Worm (Caenorhabditis elegans) whole organism, midembryonic: ENCODE results near the gene ttr-20.
"Not testable (repeated sequence)": the region's sequence is repeated elsewhere in the genome, so short reads cannot be mapped to it uniquely, and the experiment has no call there.

Experiments used
- T22C8.4 ChIP-seq: fragments of 200-800 bp; sonication (Bioruptor generic); IDR thresholded peaks from 2 replicates; pipeline ENCODE4 v1.3.6; 2022; ENCODE audit warnings: missing genetic modification characterization, missing compliant biosample characterization
- cog-1 ChIP-seq: sonication (generic microtip); optimal IDR thresholded peaks from 2 replicates; lab custom pipeline; 2016; ENCODE audit warnings: missing genetic modification characterization, missing compliant biosample characterization
- flt-1 ChIP-seq: fragments of 200-800 bp; sonication (Bioruptor generic); IDR thresholded peaks from 2 replicates; pipeline ENCODE4 v1.3.6; 2022; ENCODE audit warnings: missing genetic modification characterization, missing compliant biosample characterization
- klf-2 ChIP-seq: fragments of 200-800 bp; sonication (Bioruptor generic); conservative IDR thresholded peaks from 2 replicates; pipeline ENCODE4 v1.3.6; 2022; ENCODE audit warnings: missing genetic modification reagents, missing genetic modification characterization, missing compliant biosample characterization
- med-1 ChIP-seq: sonication (generic microtip); optimal IDR thresholded peaks from 2 replicates; lab custom pipeline; 2017; ENCODE audit warnings: missing genetic modification characterization, mild to moderate bottlenecking, missing compliant biosample characterization, antibody characterized with exemption, missing genetic modification reagents; ENCODE audit not compliant: insufficient read depth
- ref-1 ChIP-seq: fragments of 200-800 bp; sonication (Bioruptor generic); conservative IDR thresholded peaks from 2 replicates; pipeline ENCODE4 v1.3.6; 2022; ENCODE audit warnings: missing genetic modification reagents, missing genetic modification characterization, missing compliant biosample characterization
- tab-1 ChIP-seq: fragments of 200-800 bp; sonication (Bioruptor generic); IDR thresholded peaks from 2 replicates; pipeline ENCODE4 v1.3.6; 2022; ENCODE audit warnings: missing genetic modification characterization, missing compliant biosample characterization
- ztf-23 ChIP-seq: fragments of 200-800 bp; sonication (Bioruptor generic); IDR thresholded peaks from 2 replicates; pipeline ENCODE4 v1.3.6; 2022; ENCODE audit warnings: missing genetic modification reagents, missing genetic modification characterization, missing compliant biosample characterization
- ztf-29 ChIP-seq: fragments of 200-800 bp; sonication (Bioruptor generic); IDR thresholded peaks from 2 replicates; pipeline ENCODE4 v1.3.6; 2022; ENCODE audit warnings: missing genetic modification reagents, missing genetic modification characterization, missing compliant biosample characterization

ttr-20 gene

ce11 chrIV:4246493-4246892, at the start of gene ttr-20:
TSS of gene ttr-20 (plus strand) at chrIV:4246793.
- no peak for TF ChIP-seq med-1
- no peak for TF ChIP-seq flt-1 (GFP tag; lab: Robert Waterston, UW)
- TF ChIP-seq ztf-29 (GFP tag; lab: Robert Waterston, UW), result no peak
- TF ChIP-seq klf-2 (GFP tag; lab: Robert Waterston, UW), result no peak
- no peak for TF ChIP-seq tab-1
- no peak for TF ChIP-seq ref-1 (GFP tag; lab: Robert Waterston, UW)
- no peak for TF ChIP-seq T22C8.4 (GFP tag; lab: Robert Waterston, UW)
- TF ChIP-seq ztf-23 (GFP tag; lab: Robert Waterston, UW), result no peak
- TF ChIP-seq cog-1 (tag; lab: Kevin White, UChicago), result no peak

ce11 chrIV:4197167-4197566, 49.4 kb upstream of the ttr-20 start, which contains the start of gene cyp-25A6:
TSS of gene cyp-25A6 (plus strand) at chrIV:4197467.
- TF ChIP-seq T22C8.4 (GFP tag; lab: Robert Waterston, UW); ref-1 (GFP tag; lab: Robert Waterston, UW); tab-1: not testable (repeated sequence)

- TF ChIP-seq cog-1 (tag; lab: Kevin White, UChicago), result no peak
- no peak for TF ChIP-seq ztf-23 (GFP tag; lab: Robert Waterston, UW)
- TF ChIP-seq tab-1, result no peak
- no peak for TF ChIP-seq T22C8.4 (GFP tag; lab: Robert Waterston, UW)
- no peak for TF ChIP-seq ztf-29 (GFP tag; lab: Robert Waterston, UW)
- TF ChIP-seq ref-1 (GFP tag; lab: Robert Waterston, UW), result no peak
- TF ChIP-seq flt-1 (GFP tag; lab: Robert Waterston, UW), result no peak
- no peak for TF ChIP-seq med-1
These were observed 42.3 kb upstream of the ttr-20 start, which contains the start of gene pax-2 for ce11 chrIV:4204275-4204674. TSS of gene pax-2 (minus strand) at chrIV:4204375.

ce11 chrIV:4207088-4207487, 39.5 kb upstream of the ttr-20 start, which contains the start of gene osgn-1:
TSS of gene osgn-1 (plus strand) at chrIV:4207388.
- TF ChIP-seq ref-1 (GFP tag; lab: Robert Waterston, UW), result no peak

- TF ChIP-seq ztf-23 (GFP tag; lab: Robert Waterston, UW) (no peak), med-1 (no peak), cog-1 (tag; lab: Kevin White, UChicago) (no peak), klf-2 (GFP tag; lab: Robert Waterston, UW) (no peak), T22C8.4 (GFP tag; lab: Robert Waterston, UW) (no peak), flt-1 (GFP tag; lab: Robert Waterston, UW) (no peak), ref-1 (GFP tag; lab: Robert Waterston, UW) (no peak), tab-1 (no peak), ztf-29 (GFP tag; lab: Robert Waterston, UW) (no peak)
These were observed 37.5 kb upstream of the ttr-20 start for ce11 chrIV:4209084-4209483.

- no peak for TF ChIP-seq klf-2 (GFP tag; lab: Robert Waterston, UW)
- TF ChIP-seq ref-1 (GFP tag; lab: Robert Waterston, UW), result no peak
- TF ChIP-seq ztf-23 (GFP tag; lab: Robert Waterston, UW), result no peak
- TF ChIP-seq cog-1 (tag; lab: Kevin White, UChicago), result no peak
- TF ChIP-seq T22C8.4 (GFP tag; lab: Robert Waterston, UW), result no peak
- no peak for TF ChIP-seq med-1
- TF ChIP-seq flt-1 (GFP tag; lab: Robert Waterston, UW), result no peak
- TF ChIP-seq ztf-29 (GFP tag; lab: Robert Waterston, UW), result no peak
- TF ChIP-seq tab-1, result no peak
These were observed 35.7 kb upstream of the ttr-20 start for ce11 chrIV:4210868-4211267.

- TF ChIP-seq T22C8.4 (GFP tag; lab: Robert Waterston, UW), result no peak
- no peak for TF ChIP-seq klf-2 (GFP tag; lab: Robert Waterston, UW)
- no peak for TF ChIP-seq med-1
- TF ChIP-seq ref-1 (GFP tag; lab: Robert Waterston, UW), result no peak
- no peak for TF ChIP-seq tab-1
- TF ChIP-seq flt-1 (GFP tag; lab: Robert Waterston, UW), result no peak
- no peak for TF ChIP-seq cog-1 (tag; lab: Kevin White, UChicago)
- no peak for TF ChIP-seq ztf-29 (GFP tag; lab: Robert Waterston, UW)
- TF ChIP-seq ztf-23 (GFP tag; lab: Robert Waterston, UW), result no peak
These were observed 33.9 kb upstream of the ttr-20 start for ce11 chrIV:4212733-4213132.

- TF ChIP-seq klf-2 (GFP tag; lab: Robert Waterston, UW), result no peak
- TF ChIP-seq cog-1 (tag; lab: Kevin White, UChicago), result no peak
- TF ChIP-seq ref-1 (GFP tag; lab: Robert Waterston, UW), result no peak
These were observed 31.2 kb upstream of the ttr-20 start for ce11 chrIV:4215349-4215748.

- TF ChIP-seq tab-1 (no peak), ztf-29 (GFP tag; lab: Robert Waterston, UW) (no peak), klf-2 (GFP tag; lab: Robert Waterston, UW) (no peak), ref-1 (GFP tag; lab: Robert Waterston, UW) (no peak), ztf-23 (GFP tag; lab: Robert Waterston, UW) (no peak), med-1 (no peak), T22C8.4 (GFP tag; lab: Robert Waterston, UW) (no peak), flt-1 (GFP tag; lab: Robert Waterston, UW) (no peak), cog-1 (tag; lab: Kevin White, UChicago) (no peak)
These were observed 30.3 kb upstream of the ttr-20 start for ce11 chrIV:4216099-4216894.

- TF ChIP-seq ref-1 (GFP tag; lab: Robert Waterston, UW) (no peak), ztf-29 (GFP tag; lab: Robert Waterston, UW) (no peak), tab-1 (no peak), flt-1 (GFP tag; lab: Robert Waterston, UW) (no peak), klf-2 (GFP tag; lab: Robert Waterston, UW) (no peak), T22C8.4 (GFP tag; lab: Robert Waterston, UW) (no peak), cog-1 (tag; lab: Kevin White, UChicago) (no peak), med-1 (no peak), ztf-23 (GFP tag; lab: Robert Waterston, UW) (no peak)
These were observed 28.3 kb upstream of the ttr-20 start for ce11 chrIV:4218276-4218675.
